Fruit fly (Drosophila melanogaster): ENCODE data around the gene CG42763.
A peak's percentile ranks its signal among the peaks of the same experiment; 100 is the strongest.

DNA sequence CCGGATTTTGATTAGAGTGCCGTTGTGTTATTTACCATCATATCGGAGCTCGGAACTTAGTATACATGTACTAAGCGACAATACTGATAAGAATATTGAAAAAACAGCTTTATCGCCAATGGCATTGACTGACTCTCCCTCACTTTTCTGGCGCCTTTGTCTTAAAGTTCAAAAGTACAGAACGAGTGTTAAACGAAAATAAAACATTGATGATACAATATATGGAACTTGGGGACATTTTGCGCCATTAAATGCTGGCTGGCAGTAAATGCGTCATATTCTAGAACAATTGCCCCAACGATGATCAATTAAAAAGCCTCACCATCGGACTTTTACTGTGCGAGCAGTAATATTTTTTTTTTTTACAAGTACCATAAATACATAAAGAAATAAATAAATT is 49.7 kb downstream of the CG42763 start:
- TF ChIP-seq Dfd (GFP tag; optimal IDR thresholded peaks at IDR 0.05), result no peak
- no peak for TF ChIP-seq Hr78 (GFP tag; optimal IDR thresholded peaks at IDR 0.05)
- no peak for TF ChIP-seq Myc (optimal IDR thresholded peaks at IDR 0.05)
- no peak for TF ChIP-seq foxo (GFP tag; optimal IDR thresholded peaks at IDR 0.05)
- TF ChIP-seq N (GFP tag; optimal IDR thresholded peaks at IDR 0.05), result no peak
- TF ChIP-seq lola (GFP tag; optimal IDR thresholded peaks at IDR 0.05), result no peak
- no peak for TF ChIP-seq CG9705 (GFP tag; optimal IDR thresholded peaks at IDR 0.05)
- peak; percentile 43 for TF ChIP-seq tai (GFP tag; optimal IDR thresholded peaks at IDR 0.05)
- peak; percentile 88 for TF ChIP-seq CrebA (GFP tag; optimal IDR thresholded peaks at IDR 0.05; ENCODE audit: borderline replicate concordance)
- no peak for TF ChIP-seq sv (GFP tag; optimal IDR thresholded peaks at IDR 0.05)
- no peak for TF ChIP-seq Mio (GFP tag; optimal IDR thresholded peaks at IDR 0.05)

Measured in whole organism, wandering third instar larva.